Worm (Caenorhabditis elegans): ENCODE measurements around the gene C16B8.3.

DNA sequence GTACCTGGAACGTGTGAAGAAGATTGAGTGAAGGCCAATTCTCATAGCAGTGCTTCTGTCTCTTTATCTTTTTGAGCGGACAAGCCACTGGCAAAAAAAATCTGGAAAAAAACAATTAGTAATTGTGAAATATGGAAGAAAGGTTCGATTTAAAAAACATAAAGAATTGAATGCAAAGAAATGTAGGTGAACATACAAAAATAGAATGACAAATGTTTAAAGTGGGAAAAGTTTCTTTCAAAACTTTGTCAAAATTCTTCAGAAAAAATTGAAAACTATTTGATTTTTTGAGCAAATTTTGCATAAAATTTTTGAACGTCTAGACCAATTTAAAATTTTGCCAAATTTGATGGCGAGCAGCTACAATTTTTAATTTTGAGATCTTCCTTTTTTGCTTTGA lies 25.2 kb downstream of the C16B8.3 start, which contains the start of gene ptp-4A2:
- no peak for TF ChIP-seq skn-1 (tag; optimal IDR thresholded peaks at IDR 0.05)
- TF ChIP-seq pha-4 (tag; optimal IDR thresholded peaks at IDR 0.05): no peak
- no peak for TF ChIP-seq ZK546.5 (tag; optimal IDR thresholded peaks at IDR 0.05)
- no peak for TF ChIP-seq elt-2 (tag; optimal IDR thresholded peaks at IDR 0.05)
- no peak for TF ChIP-seq egl-27 (tag; optimal IDR thresholded peaks at IDR 0.05)
